Worm (Caenorhabditis elegans): Measurements from ENCODE around the gene irld-19.

The irld-19 gene

DNA sequence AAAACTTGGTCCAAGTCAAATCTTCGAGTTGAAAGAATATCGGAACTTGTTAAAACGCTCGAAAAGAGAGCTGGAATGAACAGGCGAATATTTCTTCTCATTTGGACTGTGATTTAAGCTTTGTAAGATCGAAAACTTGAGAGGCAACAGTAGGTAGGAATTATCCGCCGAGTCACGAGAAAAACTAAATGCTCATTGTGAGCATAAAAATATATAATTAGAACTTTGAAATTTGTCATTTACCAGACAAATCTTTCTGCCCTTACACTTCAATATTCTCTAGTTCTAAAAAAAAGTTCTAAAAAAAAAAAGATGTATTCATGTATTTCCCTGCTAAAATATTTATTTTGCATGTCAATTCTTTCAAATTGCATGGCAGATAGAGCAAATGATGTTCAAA, at the start of gene irld-19, which contains the start of gene irld-61:
Gene irld-19 (minus strand): TSS at position 101 of the 400 bp plus-strand sequence.
Gene irld-61 (plus strand): TSS at position 313 of the 400 bp plus-strand sequence.
- no peak for TF ChIP-seq lin-1 (GFP tag; IDR thresholded peaks at IDR 0.05)
- no peak for TF ChIP-seq nhr-237 (tag; optimal IDR thresholded peaks at IDR 0.05)
- TF ChIP-seq hmg-1.1 (GFP tag; IDR thresholded peaks at IDR 0.05), result no peak
- no peak for TF ChIP-seq ceh-82 (tag; optimal IDR thresholded peaks at IDR 0.05)
- TF ChIP-seq fkh-10 (GFP tag; optimal IDR thresholded peaks at IDR 0.05), result no peak
- TF ChIP-seq hlh-11 (tag; optimal IDR thresholded peaks at IDR 0.05), result no peak
- TF ChIP-seq sdz-12 (GFP tag; optimal IDR thresholded peaks at IDR 0.05), result no peak
- TF ChIP-seq nhr-6 (tag; optimal IDR thresholded peaks at IDR 0.05), result no peak
- TF ChIP-seq dpl-1 (GFP tag; optimal IDR thresholded peaks at IDR 0.05), result no peak
- no peak for TF ChIP-seq mdl-1 (tag; optimal IDR thresholded peaks at IDR 0.05)
- TF ChIP-seq fos-1 (tag; optimal IDR thresholded peaks at IDR 0.05), result no peak
- no peak for TF ChIP-seq F44E2.7 (GFP tag; IDR thresholded peaks at IDR 0.05)
- no peak for TF ChIP-seq dmd-6 (GFP tag; IDR thresholded peaks at IDR 0.05)
- TF ChIP-seq tra-1 (GFP tag; IDR thresholded peaks at IDR 0.05), result no peak

- no peak for TF ChIP-seq nhr-41 (GFP tag; IDR thresholded peaks at IDR 0.05)
These were observed 49.1 kb upstream of the irld-19 start, which contains the start of gene BE10.4 for ce11 chrIII:12813193-12813592. TSS of gene BE10.4 (plus strand) at chrIII:12813493.

ce11 chrIII:12807726-12808125, 43.6 kb upstream of the irld-19 start, which contains the start of gene BE10.3:
TSS of gene BE10.3 (plus strand) at chrIII:12808026.
- TF ChIP-seq ces-1 (GFP tag; optimal IDR thresholded peaks at IDR 0.05) (no peak), mxl-3 (GFP tag; optimal IDR thresholded peaks at IDR 0.05) (no peak), nhr-28 (tag; optimal IDR thresholded peaks at IDR 0.05) (no peak)

DNA sequence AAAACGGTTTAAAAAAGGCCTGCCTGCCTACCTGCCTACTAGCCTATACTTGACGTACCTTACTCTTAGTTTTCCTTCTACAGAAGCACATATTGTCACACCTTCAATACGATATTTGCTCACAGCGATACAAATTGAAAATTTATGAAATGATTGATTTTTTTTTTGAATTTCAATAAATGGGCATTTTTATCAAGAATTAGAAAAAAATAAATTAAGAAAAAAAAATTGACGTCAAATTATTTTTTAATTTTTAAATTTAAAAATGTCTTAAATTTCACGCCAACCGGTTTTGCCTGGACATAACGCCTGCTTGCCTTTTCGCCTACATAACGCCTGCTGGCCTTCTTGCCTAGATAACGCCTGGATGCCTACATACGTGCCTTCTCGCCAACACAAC, 42.6 kb upstream of the irld-19 start, which contains the start of gene BE10.5:
Gene BE10.5 (minus strand): TSS at position 101 of the 400 bp plus-strand sequence.
- TF ChIP-seq ztf-11 (tag; optimal IDR thresholded peaks at IDR 0.05) (no peak), nhr-76 (tag; optimal IDR thresholded peaks at IDR 0.05) (no peak), duxl-1 (tag; optimal IDR thresholded peaks at IDR 0.05; ENCODE audit: poor library complexity) (no peak), aha-1 (tag) (no peak), hif-1 (tag; optimal IDR thresholded peaks at IDR 0.05) (no peak), dmd-6 (GFP tag; IDR thresholded peaks at IDR 0.05) (no peak)

DNA sequence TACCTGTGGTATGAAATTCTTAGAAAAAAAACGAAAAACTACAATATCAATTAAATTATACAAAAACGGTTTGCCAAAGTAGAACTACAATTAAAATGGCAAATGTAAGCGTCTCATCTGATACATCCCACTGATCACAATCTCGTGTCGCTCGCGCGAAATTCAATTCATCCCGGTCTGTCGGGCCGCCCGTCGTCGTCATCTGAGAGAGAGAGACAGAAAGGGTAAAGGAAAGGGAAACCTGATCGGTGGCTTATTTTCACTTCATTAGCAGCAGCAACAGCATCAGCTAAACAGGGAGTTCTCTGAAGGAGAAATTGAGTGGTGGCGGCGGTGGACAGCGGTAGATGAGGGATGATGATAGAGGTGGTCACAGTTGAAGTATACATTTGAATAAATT, 36.4 kb upstream of the irld-19 start:
- no peak for TF ChIP-seq fkh-10 (GFP tag; optimal IDR thresholded peaks at IDR 0.05)
- TF ChIP-seq dmd-6 (GFP tag; IDR thresholded peaks at IDR 0.05), result no peak
- TF ChIP-seq mdl-1 (tag; optimal IDR thresholded peaks at IDR 0.05), result peak in 1 of 2 experiments; percentile 23
- peak; percentile 68 for TF ChIP-seq hlh-11 (tag; optimal IDR thresholded peaks at IDR 0.05)
- peak; percentile 51 for TF ChIP-seq hlh-30 (tag; optimal IDR thresholded peaks at IDR 0.05; ENCODE audit: insufficient read depth)
- TF ChIP-seq egl-27 (tag; optimal IDR thresholded peaks at IDR 0.05), result no peak
- peak; percentile 43 for TF ChIP-seq nhr-28 (tag; optimal IDR thresholded peaks at IDR 0.05)
- peak; percentile 66 for TF ChIP-seq mxl-3 (GFP tag; optimal IDR thresholded peaks at IDR 0.05)
- no peak for TF ChIP-seq snpc-4 (tag; optimal IDR thresholded peaks at IDR 0.05)
- TF ChIP-seq ZK337.2 (GFP tag; IDR thresholded peaks at IDR 0.05), result no peak
- TF ChIP-seq mep-1 (tag; optimal IDR thresholded peaks at IDR 0.05), result no peak
- no peak for TF ChIP-seq hmg-1.1 (GFP tag; IDR thresholded peaks at IDR 0.05)
- no peak for TF ChIP-seq nhr-76 (tag; optimal IDR thresholded peaks at IDR 0.05)

DNA sequence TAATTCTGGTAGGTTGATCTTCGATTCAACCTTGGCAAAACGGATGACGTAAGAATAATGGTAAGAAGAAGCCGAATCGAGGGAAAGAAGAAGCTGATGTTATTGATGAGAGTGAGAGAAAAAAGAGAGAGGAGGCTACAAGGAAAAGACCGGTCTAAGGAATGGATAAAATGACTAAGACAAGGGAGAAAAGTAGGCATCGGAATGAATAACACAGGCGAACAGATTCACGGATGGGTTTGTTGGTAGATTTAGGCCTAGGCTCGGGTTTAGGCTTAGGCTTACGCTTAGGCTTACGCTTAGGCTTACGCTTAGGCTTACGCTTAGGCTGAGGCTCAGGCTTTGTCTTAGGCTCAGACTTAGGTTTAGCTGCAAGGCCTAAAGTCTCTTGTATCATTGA, 34.3 kb upstream of the irld-19 start, which contains the start of gene agmo-1:
Gene agmo-1 (minus strand): TSS at position 101 of the 400 bp plus-strand sequence.
- TF ChIP-seq dve-1 (tag; optimal IDR thresholded peaks at IDR 0.05; ENCODE audit: insufficient read depth), result no peak
- no peak for TF ChIP-seq hif-1 (tag; optimal IDR thresholded peaks at IDR 0.05)
- no peak for TF ChIP-seq lin-29 (GFP tag; IDR thresholded peaks at IDR 0.05)
- no peak for TF ChIP-seq arid-1 (GFP tag; conservative IDR thresholded peaks at IDR 0.05)
- peak; percentile 9 for TF ChIP-seq nhr-28 (tag; optimal IDR thresholded peaks at IDR 0.05)
- TF ChIP-seq snpc-4 (tag; optimal IDR thresholded peaks at IDR 0.05), result no peak
